Fruit fly (Drosophila melanogaster): ENCODE measurements around the gene CG3792.

Gene CG3792

dm6 chr2L:4965420-4965819, 11.7 kb upstream of the CG3792 start, which contains the start of gene CG34125 (continued):
- TF ChIP-seq NK7.1 (GFP tag; optimal IDR thresholded peaks at IDR 0.05) = no peak
- TF ChIP-seq Dek (tag; optimal IDR thresholded peaks at IDR 0.05) = no peak
- TF ChIP-seq CG13287 (GFP tag; IDR thresholded peaks at IDR 0.05; ENCODE audit: partially characterized antibody) = peak; percentile 22; the same call in 1 of the 2 replicates
- TF ChIP-seq yki (optimal IDR thresholded peaks at IDR 0.05) = no peak
- TF ChIP-seq ttk (GFP tag; IDR thresholded peaks at IDR 0.05) = no peak
- TF ChIP-seq disco-r (GFP tag; optimal IDR thresholded peaks at IDR 0.05) = no peak
- TF ChIP-seq CG3163 (GFP tag; optimal IDR thresholded peaks at IDR 0.05) = no peak
- no peak for TF ChIP-seq cwo (GFP tag; optimal IDR thresholded peaks at IDR 0.05)
- TF ChIP-seq CG31365 (tag; optimal IDR thresholded peaks at IDR 0.05) = no peak
- peak; percentile 32; the same call in 1 of the 2 replicates for TF ChIP-seq slbo (GFP tag; IDR thresholded peaks at IDR 0.05)
- TF ChIP-seq H15 (GFP tag; IDR thresholded peaks at IDR 0.05) = no peak
- no peak for TF ChIP-seq CG15696 (tag; optimal IDR thresholded peaks at IDR 0.05)
- TF ChIP-seq tx (GFP tag; optimal IDR thresholded peaks at IDR 0.05) = no peak
- no peak for TF ChIP-seq CG12219 (GFP tag; optimal IDR thresholded peaks at IDR 0.05)
- peak; percentile 81 for TF ChIP-seq CG15514 (GFP tag; optimal IDR thresholded peaks at IDR 0.05)
- no peak for TF ChIP-seq CG2202 (tag; optimal IDR thresholded peaks at IDR 0.05)
- no peak for TF ChIP-seq CG34224 (GFP tag; IDR thresholded peaks at IDR 0.05; ENCODE audit: partially characterized antibody)
- peak; percentile 14 for TF ChIP-seq mam (GFP tag; optimal IDR thresholded peaks at IDR 0.05)
- peak; percentile 26; the same call in 1 of the 2 replicates for TF ChIP-seq CG3847 (GFP tag; IDR thresholded peaks at IDR 0.05)
- no peak for TF ChIP-seq Hr51 (GFP tag; optimal IDR thresholded peaks at IDR 0.05)
- TF ChIP-seq az2 (GFP tag; optimal IDR thresholded peaks at IDR 0.05) = peak; percentile 6
- TF ChIP-seq ap (GFP tag; IDR thresholded peaks at IDR 0.05) = no peak
- no peak for TF ChIP-seq CG30431 (GFP tag; optimal IDR thresholded peaks at IDR 0.05)
- TF ChIP-seq zfh1 (GFP tag; IDR thresholded peaks at IDR 0.05) = peak; percentile 20; the same call in 1 of the 3 replicates
- no peak for TF ChIP-seq CG17802 (tag; optimal IDR thresholded peaks at IDR 0.05)
- peak; percentile 82 for TF ChIP-seq MBD-R2 (GFP tag; IDR thresholded peaks at IDR 0.05)
- TF ChIP-seq CG31224 (GFP tag; IDR thresholded peaks at IDR 0.05) = no peak
- TF ChIP-seq Side (GFP tag; optimal IDR thresholded peaks at IDR 0.05) = no peak
- TF ChIP-seq CG3065 (GFP tag; optimal IDR thresholded peaks at IDR 0.05) = no peak
- no peak for TF ChIP-seq Dip3 (GFP tag; optimal IDR thresholded peaks at IDR 0.05)
- no peak for TF ChIP-seq CG15011 (GFP tag; optimal IDR thresholded peaks at IDR 0.05)
- peak; percentile 97 for TF ChIP-seq kay (GFP tag; optimal IDR thresholded peaks at IDR 0.05)
- TF ChIP-seq CG10565 (GFP tag; optimal IDR thresholded peaks at IDR 0.05) = no peak
- no peak for TF ChIP-seq z (GFP tag; IDR thresholded peaks at IDR 0.05)
- no peak for TF ChIP-seq gfzf (GFP tag; optimal IDR thresholded peaks at IDR 0.05)
- 0 out of 2 replicates have a peak, but pooled peaks have one; percentile 22 for TF ChIP-seq E2f2 (GFP tag; IDR thresholded peaks at IDR 0.05)
- no peak for TF ChIP-seq CG12391 (tag; optimal IDR thresholded peaks at IDR 0.05)
- TF ChIP-seq p53 (GFP tag; optimal IDR thresholded peaks at IDR 0.05) = no peak
- peak; percentile 16 for TF ChIP-seq Camta (GFP tag; optimal IDR thresholded peaks at IDR 0.05)
- TF ChIP-seq CG11456 (GFP tag; IDR thresholded peaks at IDR 0.05) = 0 out of 3 replicates have a peak, but pooled peaks have one; percentile 47
- TF ChIP-seq Poxn (GFP tag; IDR thresholded peaks at IDR 0.05) = no peak
- no peak for TF ChIP-seq D (optimal IDR thresholded peaks at IDR 0.05)
- no peak for TF ChIP-seq D (GFP tag; optimal IDR thresholded peaks at IDR 0.05)
- TF ChIP-seq pan (optimal IDR thresholded peaks at IDR 0.05) = no peak
- peak in 1 of 2 experiments; percentile 32 for TF ChIP-seq pan (GFP tag; optimal IDR thresholded peaks at IDR 0.05 in 1 of 2, IDR thresholded peaks at IDR 0.05 in 1 of 2)
- no peak for TF ChIP-seq CG16813 (GFP tag; IDR thresholded peaks at IDR 0.05; ENCODE audit: partially characterized antibody)
- no peak for TF ChIP-seq bsh (GFP tag; optimal IDR thresholded peaks at IDR 0.05)
- peak; percentile 53 for TF ChIP-seq CG3995 (GFP tag; optimal IDR thresholded peaks at IDR 0.05)
- 0 out of 2 replicates have a peak, but pooled peaks have one; percentile 11 for TF ChIP-seq CG14014 (GFP tag; IDR thresholded peaks at IDR 0.05)
- no peak for TF ChIP-seq chn (GFP tag; optimal IDR thresholded peaks at IDR 0.05)
- no peak for TF ChIP-seq tio (GFP tag; optimal IDR thresholded peaks at IDR 0.05)
- TF ChIP-seq nmo (GFP tag; optimal IDR thresholded peaks at IDR 0.05) = no peak
